Worm (Caenorhabditis elegans) whole organism, L4/young adult: ENCODE data around the gene sox-4.

Source experiments
- W03F9.2 ChIP-seq: fragments of 150-350 bp; optimal IDR thresholded peaks from 2 replicates; lab custom pipeline; 2014; ENCODE audit warnings: missing biosample characterization, missing genetic modification characterization
- dao-5 ChIP-seq: sonication (generic microtip); optimal IDR thresholded peaks from 2 replicates; lab custom pipeline; 2016; ENCODE audit warnings: missing genotype, missing genetic modification characterization, moderate library complexity, missing compliant biosample characterization
- him-1 ChIP-seq: sonication (generic microtip); optimal IDR thresholded peaks from 2 replicates; lab custom pipeline; 2016; ENCODE audit warnings: missing genotype, missing genetic modification reagents, missing genetic modification characterization, missing compliant biosample characterization

DNA sequence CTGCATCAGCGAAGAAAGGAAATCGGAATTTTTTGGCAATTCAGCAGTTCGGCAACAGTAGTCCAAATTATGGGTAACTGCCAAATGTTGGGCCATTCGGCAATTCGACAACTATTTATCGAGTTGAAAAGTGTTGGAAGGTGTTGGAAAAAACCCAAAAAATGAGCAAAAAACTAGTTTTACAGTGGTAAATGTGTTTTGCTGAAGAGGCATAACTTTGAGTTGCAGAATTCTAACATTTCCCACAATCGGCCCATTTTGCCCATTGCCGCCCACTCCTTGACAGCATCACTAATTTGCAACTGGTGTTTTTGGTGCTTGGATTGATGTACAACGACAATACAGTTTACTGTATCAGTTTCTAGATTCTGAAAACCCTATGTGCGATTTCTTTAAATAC is 44.9 kb upstream of the sox-4 start:
- no peak for TF ChIP-seq him-1
- no peak for TF ChIP-seq W03F9.2 (tag; lab: Kevin White, UChicago)
- no peak for TF ChIP-seq dao-5
